Fruit fly (Drosophila melanogaster) whole organism, embryonic: Measurements from ENCODE around the gene Trxr1.

Source experiments
- ATbp ChIP-seq: fragments of 200-800 bp; sonication (Bioruptor generic); optimal IDR thresholded peaks from 2 replicates; lab custom pipeline; 2017; ENCODE audit warnings: missing biosample characterization, mild to moderate bottlenecking, missing genetic modification characterization, missing genetic modification reagents
- Abd-B ChIP-seq: fragments of 200-800 bp; sonication (Bioruptor generic); optimal IDR thresholded peaks from 2 replicates; lab custom pipeline; 2018; ENCODE audit warnings: missing biosample characterization, mild to moderate bottlenecking, missing genetic modification characterization, moderate library complexity
- B-H1 ChIP-seq: fragments of 200-800 bp; sonication (Bioruptor generic); IDR thresholded peaks from 3 replicates; pipeline ENCODE4 v1.3.6; 2022; ENCODE audit warnings: missing biosample characterization, missing genetic modification characterization
- Blimp-1 ChIP-seq: fragments of 200-800 bp; sonication (Bioruptor generic); optimal IDR thresholded peaks from 3 replicates; lab custom pipeline; 2018; ENCODE audit warnings: missing biosample characterization, missing genetic modification characterization, mild to moderate bottlenecking, moderate library complexity, missing genetic modification reagents
- BtbVII ChIP-seq: fragments of 200-800 bp; sonication (Bioruptor generic); optimal IDR thresholded peaks from 3 replicates; lab custom pipeline; 2017; ENCODE audit warnings: missing biosample characterization, mild to moderate bottlenecking, missing genetic modification characterization
- C15 ChIP-seq: fragments of 200-800 bp; sonication (Bioruptor generic); IDR thresholded peaks from 3 replicates; pipeline ENCODE4 v1.3.6; 2022; ENCODE audit warnings: missing biosample characterization, missing genetic modification characterization
- CG11504 ChIP-seq: fragments of 200-800 bp; sonication (Bioruptor generic); optimal IDR thresholded peaks from 3 replicates; lab custom pipeline; 2019; ENCODE audit warnings: missing biosample characterization, mild to moderate bottlenecking, missing genetic modification characterization, moderate library complexity
- CG13287 ChIP-seq: fragments of 200-800 bp; sonication (Bioruptor generic); IDR thresholded peaks from 2 replicates; pipeline ENCODE4 v1.3.6; 2022; ENCODE audit warnings: missing biosample characterization, missing genetic modification characterization; ENCODE audit not compliant: partially characterized antibody
- CG14667 ChIP-seq: fragments of 200-800 bp; sonication (Bioruptor generic); IDR thresholded peaks from 2 replicates; pipeline ENCODE4 v1.3.6; 2022; ENCODE audit warnings: missing biosample characterization, missing genetic modification characterization
- CG15269 ChIP-seq: fragments of 200-800 bp; sonication (Bioruptor generic); optimal IDR thresholded peaks from 2 replicates; lab custom pipeline; 2018; ENCODE audit warnings: missing biosample characterization, mild to moderate bottlenecking, missing genetic modification characterization, moderate library complexity
- CG1529 ChIP-seq: fragments of 200-800 bp; sonication (Bioruptor generic); optimal IDR thresholded peaks from 3 replicates; lab custom pipeline; 2018; ENCODE audit warnings: missing biosample characterization, missing genetic modification characterization
- CG1647 ChIP-seq: fragments of 200-800 bp; sonication (Bioruptor generic); optimal IDR thresholded peaks from 3 replicates; lab custom pipeline; 2016; ENCODE audit warnings: missing biosample characterization, missing genetic modification characterization
- CG17328 ChIP-seq: fragments of 200-800 bp; sonication (Bioruptor generic); IDR thresholded peaks from 2 replicates; pipeline ENCODE4 v1.3.6; 2022; ENCODE audit warnings: missing biosample characterization, missing genetic modification characterization
- CG17912 ChIP-seq: fragments of 200-800 bp; sonication (Bioruptor generic); optimal IDR thresholded peaks from 2 replicates; lab custom pipeline; 2018; ENCODE audit warnings: missing biosample characterization, mild to moderate bottlenecking, missing genetic modification characterization
- CG18476 ChIP-seq: fragments of 200-800 bp; sonication (Bioruptor generic); optimal IDR thresholded peaks from 2 replicates; lab custom pipeline; 2016; ENCODE audit warnings: missing biosample characterization, mild to moderate bottlenecking, missing genetic modification characterization
- CG2120 ChIP-seq: fragments of 200-800 bp; sonication (Bioruptor generic); optimal IDR thresholded peaks from 3 replicates; lab custom pipeline; 2016; ENCODE audit warnings: missing biosample characterization, missing genetic modification characterization
- CG2875 ChIP-seq: fragments of 200-800 bp; sonication (Bioruptor generic); optimal IDR thresholded peaks from 2 replicates; lab custom pipeline; 2017; ENCODE audit warnings: missing biosample characterization, mild to moderate bottlenecking, missing genetic modification characterization, missing genetic modification reagents
- CG30403 ChIP-seq: fragments of 200-800 bp; sonication (Bioruptor generic); optimal IDR thresholded peaks from 3 replicates; lab custom pipeline; 2016; ENCODE audit warnings: missing biosample characterization, missing genetic modification characterization
- CG31365 ChIP-seq: fragments of 200-800 bp; sonication (Bioruptor generic); optimal IDR thresholded peaks from 2 replicates; lab custom pipeline; 2018; ENCODE audit warnings: missing biosample characterization, mild to moderate bottlenecking, missing genetic modification characterization
- CG6272 ChIP-seq: fragments of 200-800 bp; sonication (Bioruptor generic); IDR thresholded peaks from 2 replicates; pipeline ENCODE4 v1.3.6; 2022; ENCODE audit warnings: missing biosample characterization, missing genetic modification characterization
- CG7786 ChIP-seq: fragments of 200-800 bp; sonication (Bioruptor generic); optimal IDR thresholded peaks from 2 replicates; lab custom pipeline; 2016; ENCODE audit warnings: missing biosample characterization, missing genetic modification characterization
- D ChIP-seq, 2 experiments: fragments of 200-800 bp in 1 of 2; fragments of >200 bp in 1 of 2; sonication (Bioruptor generic) in 1 of 2; optimal IDR thresholded peaks; 2 replicates in 1 of 2; 3 replicates in 1 of 2; lab custom pipeline; 2017; ENCODE audit warnings: mild to moderate bottlenecking in 1 of 2, missing biosample characterization in 1 of 2, missing genetic modification characterization in 1 of 2, missing genetic modification reagents in 1 of 2
- ERR ChIP-seq: fragments of 200-800 bp; sonication (Bioruptor generic); optimal IDR thresholded peaks from 2 replicates; lab custom pipeline; 2016; ENCODE audit warnings: missing biosample characterization, missing genetic modification characterization
- MBD-R2 ChIP-seq: fragments of 200-800 bp; sonication (Bioruptor generic); IDR thresholded peaks from 2 replicates; pipeline ENCODE4 v1.3.6; 2022; ENCODE audit warnings: missing biosample characterization, missing genetic modification characterization
- Med ChIP-seq: fragments of 200-800 bp; sonication (Bioruptor generic); peaks from one replicate; lab custom pipeline; 2016; ENCODE audit warnings: missing biosample characterization, missing genetic modification characterization, mild to moderate bottlenecking, inconsistent platforms, moderate library complexity
- Oaz ChIP-seq: fragments of 200-800 bp; sonication (Bioruptor generic); IDR thresholded peaks from 2 replicates; pipeline ENCODE4 v1.3.6; 2022; ENCODE audit warnings: missing biosample characterization, missing genetic modification characterization
- Oli ChIP-seq: fragments of 200-800 bp; sonication (Bioruptor generic); optimal IDR thresholded peaks from 2 replicates; lab custom pipeline; 2018; ENCODE audit warnings: missing biosample characterization, mild to moderate bottlenecking, missing genetic modification characterization, moderate library complexity
- Ptx1 ChIP-seq: fragments of 200-800 bp; sonication (Bioruptor generic); IDR thresholded peaks from 2 replicates; pipeline ENCODE4 v1.3.6; 2022; ENCODE audit warnings: missing biosample characterization, missing genetic modification characterization
- Sry-δ ChIP-seq: fragments of 200-800 bp; sonication (Bioruptor generic); optimal IDR thresholded peaks from 2 replicates; lab custom pipeline; 2016; ENCODE audit warnings: missing biosample characterization, missing genetic modification characterization
- Stat92E ChIP-seq, 3 experiments: fragments of >200 bp in 2 of 3; fragments of 200-800 bp in 1 of 3; sonication (Bioruptor generic) in 1 of 3; optimal IDR thresholded peaks; 2 replicates each; lab custom pipeline; 2017 to 2019; ENCODE audit warnings: missing biosample characterization in 3 of 3, missing genetic modification characterization in 3 of 3, mild to moderate bottlenecking in 1 of 3, moderate library complexity in 1 of 3
- Xrp1 ChIP-seq: fragments of 200-800 bp; sonication (Bioruptor generic); IDR thresholded peaks from 2 replicates; pipeline ENCODE4 v1.3.6; 2022; ENCODE audit warnings: missing biosample characterization, missing genetic modification characterization
- az2 ChIP-seq: fragments of 200-800 bp; sonication (Bioruptor generic); optimal IDR thresholded peaks from 3 replicates; lab custom pipeline; 2016; ENCODE audit warnings: missing biosample characterization, missing genetic modification characterization
- caup ChIP-seq: fragments of 200-800 bp; sonication (Bioruptor generic); optimal IDR thresholded peaks from 3 replicates; lab custom pipeline; 2017; ENCODE audit warnings: missing biosample characterization, mild to moderate bottlenecking, missing genetic modification characterization, moderate library complexity; ENCODE audit not compliant: severe bottlenecking
- croc ChIP-seq: fragments of 200-800 bp; sonication (Bioruptor generic); conservative IDR thresholded peaks from 3 replicates; pipeline ENCODE4 v1.3.6; 2022; ENCODE audit warnings: missing biosample characterization, missing genetic modification characterization
- dati ChIP-seq: fragments of 200-800 bp; sonication (Bioruptor generic); IDR thresholded peaks from 2 replicates; pipeline ENCODE4 v1.3.6; 2022; ENCODE audit warnings: missing biosample characterization, missing genetic modification characterization
- dm ChIP-seq: fragments of 200-800 bp; sonication (Bioruptor generic); optimal IDR thresholded peaks from 3 replicates; lab custom pipeline; 2016; ENCODE audit warnings: missing biosample characterization, missing genetic modification characterization
- dmrt11E ChIP-seq: fragments of 200-800 bp; sonication (Bioruptor generic); optimal IDR thresholded peaks from 3 replicates; lab custom pipeline; 2018; ENCODE audit warnings: missing biosample characterization, mild to moderate bottlenecking, missing genetic modification characterization, moderate library complexity
- dysf ChIP-seq: fragments of 200-800 bp; sonication (Bioruptor generic); IDR thresholded peaks from 3 replicates; pipeline ENCODE4 v1.3.6; 2022; ENCODE audit warnings: missing biosample characterization, missing genetic modification characterization
- eve ChIP-seq, 2 experiments: fragments of >200 bp; optimal IDR thresholded peaks; 2 replicates each; lab custom pipeline; 2017; ENCODE audit warnings: missing biosample characterization in 2 of 2, missing genetic modification characterization in 2 of 2
- fu2 ChIP-seq: fragments of 200-800 bp; sonication (Bioruptor generic); optimal IDR thresholded peaks from 2 replicates; lab custom pipeline; 2016; ENCODE audit warnings: missing biosample characterization, missing genetic modification characterization
- grau ChIP-seq: fragments of 200-800 bp; optimal IDR thresholded peaks from 3 replicates; lab custom pipeline; 2019; ENCODE audit warnings: missing biosample characterization, mild to moderate bottlenecking, missing genetic modification characterization, moderate library complexity
- gsb-n ChIP-seq: fragments of 200-800 bp; sonication (Bioruptor generic); optimal IDR thresholded peaks from 3 replicates; lab custom pipeline; 2018; ENCODE audit warnings: missing biosample characterization, mild to moderate bottlenecking, missing genetic modification characterization
- knrl ChIP-seq: fragments of 200-800 bp; sonication (Bioruptor generic); IDR thresholded peaks from 3 replicates; pipeline ENCODE4 v1.3.6; 2022; ENCODE audit warnings: missing biosample characterization, missing genetic modification characterization; ENCODE audit not compliant: partially characterized antibody
- lbe ChIP-seq: fragments of 200-800 bp; sonication (Bioruptor generic); optimal IDR thresholded peaks from 2 replicates; lab custom pipeline; 2016; ENCODE audit warnings: missing biosample characterization, mild to moderate bottlenecking, missing genetic modification characterization
- nerfin-2 ChIP-seq: fragments of 200-800 bp; sonication (Bioruptor generic); IDR thresholded peaks from 2 replicates; pipeline ENCODE4 v1.3.6; 2022; ENCODE audit warnings: missing biosample characterization, missing genetic modification characterization; ENCODE audit not compliant: partially characterized antibody
- seq ChIP-seq: fragments of 200-800 bp; sonication (Bioruptor generic); IDR thresholded peaks from 2 replicates; pipeline ENCODE4 v1.3.6; 2022; ENCODE audit warnings: missing biosample characterization, missing genetic modification characterization
- sisA ChIP-seq: fragments of 200-800 bp; sonication (Bioruptor generic); IDR thresholded peaks from 2 replicates; pipeline ENCODE4 v1.3.6; 2022; ENCODE audit warnings: missing biosample characterization, missing genetic modification characterization
- slbo ChIP-seq: fragments of 200-800 bp; sonication (Bioruptor generic); IDR thresholded peaks from 2 replicates; pipeline ENCODE4 v1.3.6; 2022; ENCODE audit warnings: missing biosample characterization, missing genetic modification characterization
- stc ChIP-seq: fragments of 200-800 bp; sonication (Bioruptor generic); IDR thresholded peaks from 2 replicates; pipeline ENCODE4 v1.3.6; 2022; ENCODE audit warnings: missing biosample characterization, missing genetic modification characterization
- trem ChIP-seq: fragments of 200-800 bp; optimal IDR thresholded peaks from 3 replicates; lab custom pipeline; 2019; ENCODE audit warnings: missing biosample characterization, mild to moderate bottlenecking, missing genetic modification characterization, moderate library complexity
- zfh1 ChIP-seq: fragments of 200-800 bp; sonication (Bioruptor generic); IDR thresholded peaks from 3 replicates; pipeline ENCODE4 v1.3.6; 2022; ENCODE audit warnings: missing biosample characterization, missing genetic modification characterization

Gene Trxr1

dm6 chrX:8259881-8260280, 17.6 kb downstream of the Trxr1 start (continued):
- TF ChIP-seq Stat92E (GFP tag; optimal IDR thresholded peaks at IDR 0.05; lab: Kevin White, UChicago) (no peak), Abd-B (peak; percentile 16), C15 (GFP tag; lab: Robert Waterston, UW) (no peak), caup (GFP tag; lab: Kevin White, UChicago) (no peak), CG2875 (GFP tag; lab: Kevin White, UChicago) (peak; percentile 11), CG30403 (GFP tag; lab: Kevin White, UChicago) (peak; percentile 9), D (optimal IDR thresholded peaks at IDR 0.05; lab: Kevin White, UChicago) (no peak), D (GFP tag; optimal IDR thresholded peaks at IDR 0.05; lab: Kevin White, UChicago) (peak; percentile 28), knrl (GFP tag; lab: Robert Waterston, UW) (no peak), CG11504 (tag; lab: Kevin White, UChicago) (peak; percentile 41), ERR (GFP tag; lab: Kevin White, UChicago) (no peak), CG1529 (GFP tag; lab: Kevin White, UChicago) (peak; percentile 13), dmrt11E (tag; lab: Kevin White, UChicago) (peak; percentile 37), ATbp (peak; percentile 36), Blimp-1 (GFP tag; lab: Kevin White, UChicago) (peak; percentile 78), gsb-n (peak; percentile 40), trem (tag; lab: Kevin White, UChicago) (peak; percentile 20), BtbVII (GFP tag; lab: Kevin White, UChicago) (no peak), eve (GFP tag; optimal IDR thresholded peaks at IDR 0.05; lab: Kevin White, UChicago) (no peak), Xrp1 (GFP tag; lab: Robert Waterston, UW) (peak; percentile 44; the same call in 1 of the 2 replicates), Med (GFP tag; lab: Kevin White, UChicago) (peak; percentile 67), CG17328 (GFP tag; lab: Robert Waterston, UW) (peak; percentile 44), dysf (GFP tag; lab: Robert Waterston, UW) (0 out of 3 replicates have a peak, but pooled peaks have one; percentile 21), Oaz (GFP tag; lab: Robert Waterston, UW) (no peak), Sry-δ (GFP tag; lab: Kevin White, UChicago) (no peak), lbe (no peak), az2 (GFP tag; lab: Kevin White, UChicago) (peak; percentile 41), CG1647 (GFP tag; lab: Kevin White, UChicago) (no peak), zfh1 (peak; percentile 64)

DNA sequence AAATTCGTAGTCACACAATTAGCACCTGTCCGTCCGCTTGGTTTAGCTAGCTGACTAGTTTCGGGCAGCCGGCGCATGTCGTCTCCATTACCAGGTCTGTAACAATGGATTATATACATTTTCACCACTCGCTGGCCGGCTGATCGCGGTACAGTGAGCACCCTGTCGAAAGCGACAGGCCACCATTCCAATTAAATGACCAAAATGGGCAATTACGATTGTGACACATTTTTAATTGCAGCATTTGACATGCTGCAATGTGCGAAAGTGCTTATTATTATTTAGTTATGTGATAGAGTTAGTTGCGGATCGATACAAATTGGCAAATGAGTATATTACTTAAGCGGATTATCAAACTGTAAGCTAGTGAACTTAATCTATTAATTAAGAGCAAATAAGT, 20.9 kb downstream of the Trxr1 start:
- TF ChIP-seq Oli (tag; lab: Kevin White, UChicago) (peak; percentile 13), nerfin-2 (no peak), CG31365 (tag; lab: Kevin White, UChicago) (no peak), Ptx1 (GFP tag; lab: Robert Waterston, UW) (peak; percentile 45), CG17912 (GFP tag; lab: Kevin White, UChicago) (no peak), CG13287 (GFP tag; lab: Robert Waterston, UW) (no peak), slbo (GFP tag; lab: Robert Waterston, UW) (peak; percentile 37), sisA (GFP tag; lab: Robert Waterston, UW) (0 out of 2 replicates have a peak, but pooled peaks have one; percentile 27), CG15269 (tag; lab: Kevin White, UChicago) (peak; percentile 38), CG6272 (no peak), seq (GFP tag; lab: Robert Waterston, UW) (no peak), dati (GFP tag; lab: Robert Waterston, UW) (no peak), MBD-R2 (GFP tag; lab: Robert Waterston, UW) (no peak), fu2 (no peak), CG14667 (GFP tag; lab: Robert Waterston, UW) (no peak), stc (GFP tag; lab: Robert Waterston, UW) (no peak), CG7786 (GFP tag; lab: Kevin White, UChicago) (no peak), grau (tag; lab: Kevin White, UChicago) (peak; percentile 76), dm (GFP tag; lab: Kevin White, UChicago) (no peak), croc (GFP tag; lab: Robert Waterston, UW) (no peak), B-H1 (GFP tag; lab: Robert Waterston, UW) (no peak), CG18476 (GFP tag; lab: Kevin White, UChicago) (no peak), CG2120 (GFP tag; lab: Kevin White, UChicago) (peak; percentile 14)
